Worm (Caenorhabditis elegans) whole organism, young adult: ENCODE measurements around the gene sri-54.

Source experiments
- F57C9.4 ChIP-seq: sonication (generic microtip); optimal IDR thresholded peaks from 2 replicates; lab custom pipeline; 2017; ENCODE audit warnings: mild to moderate bottlenecking, missing genetic modification characterization, missing compliant biosample characterization
- Y79H2A.3 ChIP-seq: fragments of 200-800 bp; sonication (Bioruptor generic); conservative IDR thresholded peaks from 2 replicates; pipeline ENCODE4 v1.3.6; 2022; ENCODE audit warnings: missing genetic modification reagents, missing genetic modification characterization, missing compliant biosample characterization
- ama-1 ChIP-seq, 3 experiments: fragments of 150-350 bp in 1 of 3; sonication (generic microtip) in 2 of 3; optimal IDR thresholded peaks; 2 replicates each; lab custom pipeline; 2014 to 2018; ENCODE audit warnings: missing biosample characterization in 2 of 3, missing genetic modification characterization in 2 of 3, missing genetic modification reagents in 2 of 3
- ccch-3 ChIP-seq: fragments of 200-800 bp; sonication (Bioruptor generic); optimal IDR thresholded peaks from 2 replicates; lab custom pipeline; 2018; ENCODE audit warnings: mild to moderate bottlenecking, missing genetic modification characterization, missing compliant biosample characterization
- fkh-3 ChIP-seq: sonication (generic microtip); optimal IDR thresholded peaks from 2 replicates; lab custom pipeline; 2016; ENCODE audit warnings: mild to moderate bottlenecking, missing genetic modification characterization, missing compliant biosample characterization
- madf-8 ChIP-seq: fragments of 200-800 bp; sonication (Bioruptor generic); conservative IDR thresholded peaks from 2 replicates; pipeline ENCODE4 v1.3.6; 2022; ENCODE audit warnings: missing genetic modification reagents, missing genetic modification characterization, missing compliant biosample characterization
- pha-4 ChIP-seq: fragments of 150-350 bp; sonication (generic microtip); optimal IDR thresholded peaks from 2 replicates; lab custom pipeline; 2014; ENCODE audit warnings: missing biosample characterization, missing genetic modification reagents, missing genetic modification characterization
- tbp1 ChIP-seq: fragments of 200-800 bp; sonication (Bioruptor generic); optimal IDR thresholded peaks from 2 replicates; lab custom pipeline; 2018; ENCODE audit warnings: mild to moderate bottlenecking, missing genetic modification characterization, missing compliant biosample characterization
- unc-62 ChIP-seq: fragments of 150-350 bp; optimal IDR thresholded peaks from 2 replicates; lab custom pipeline; 2014; ENCODE audit warnings: missing biosample characterization, missing genetic modification reagents, missing genetic modification characterization
- ztf-22 ChIP-seq: fragments of 200-800 bp; sonication (Bioruptor generic); optimal IDR thresholded peaks from 2 replicates; lab custom pipeline; 2018; ENCODE audit warnings: mild to moderate bottlenecking, missing genetic modification characterization, moderate library complexity, missing compliant biosample characterization

ce11 chrII:3149521-3150190, 12.0 kb upstream of the sri-54 start, which contains the start of the genes T10D4.11 and T10D4.1:
- TF ChIP-seq ccch-3 (GFP tag; lab: Kevin White, UChicago) (no peak), fkh-3 (tag; lab: Kevin White, UChicago) (no peak), tbp1 (GFP tag; lab: Kevin White, UChicago) (no peak), pha-4 (no peak), Y79H2A.3 (GFP tag; lab: Robert Waterston, UW) (no peak), unc-62 (no peak), madf-8 (no peak), ztf-22 (GFP tag; lab: Kevin White, UChicago) (no peak), F57C9.4 (tag; lab: Kevin White, UChicago) (no peak), ama-1 (optimal IDR thresholded peaks at IDR 0.05; lab: Kevin White, UChicago) (no peak), ama-1 (GFP tag; optimal IDR thresholded peaks at IDR 0.05; lab: Kevin White, UChicago) (no peak)
